Worm (Caenorhabditis elegans): ENCODE data around the gene Y51H7BR.8.

DNA sequence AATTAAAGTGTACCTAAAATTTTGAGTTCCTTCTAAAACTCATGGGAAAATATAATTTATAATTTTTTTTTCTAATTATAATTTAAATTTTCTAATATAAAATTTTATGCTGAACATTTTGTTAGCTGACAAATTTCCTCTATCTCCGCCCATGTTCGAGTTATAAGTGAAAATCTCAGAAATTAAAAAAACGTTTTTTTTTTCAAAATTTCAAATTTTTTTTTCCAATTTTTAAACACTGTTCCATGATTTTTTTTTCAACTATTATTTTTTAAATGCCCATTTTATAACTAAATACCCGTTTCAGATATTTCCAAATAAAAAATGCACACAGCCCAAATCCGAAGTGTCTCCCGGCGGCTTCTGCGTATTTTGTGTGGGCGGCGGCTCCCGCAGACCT, at the start of gene Y51H7BR.8:
- no peak for TF ChIP-seq egl-27 (tag; optimal IDR thresholded peaks at IDR 0.05)
- no peak for TF ChIP-seq nhr-76 (tag; optimal IDR thresholded peaks at IDR 0.05)
- no peak for TF ChIP-seq mdl-1 (tag; optimal IDR thresholded peaks at IDR 0.05)
- TF ChIP-seq dmd-6 (GFP tag; IDR thresholded peaks at IDR 0.05): no peak
- no peak for TF ChIP-seq attf-4 (tag; optimal IDR thresholded peaks at IDR 0.05)
- TF ChIP-seq unc-62 (GFP tag; optimal IDR thresholded peaks at IDR 0.05 in 1 of 2): no peak
- TF ChIP-seq unc-62 (tag; optimal IDR thresholded peaks at IDR 0.05): no peak
- no peak for TF ChIP-seq fos-1 (tag; optimal IDR thresholded peaks at IDR 0.05)

Measured in whole organism, L4 larva.